Worm (Caenorhabditis elegans): ENCODE results near the gene hlh-26.

ce11 chrII:5554788-5555187 is 21.2 kb upstream of the hlh-26 start:
- TF ChIP-seq vab-15 (tag; optimal IDR thresholded peaks at IDR 0.05) (no peak), snpc-4 (tag; optimal IDR thresholded peaks at IDR 0.05) (no peak), unc-130 (tag; optimal IDR thresholded peaks at IDR 0.05) (no peak), fkh-10 (GFP tag; optimal IDR thresholded peaks at IDR 0.05) (no peak), ceh-63 (GFP tag; optimal IDR thresholded peaks at IDR 0.05) (no peak)
